Worm (Caenorhabditis elegans) whole organism, L1 larva: Measurements from ENCODE around the gene zipt-7.2.

Experiments used
- ces-1 ChIP-seq: fragments of 150-350 bp; optimal IDR thresholded peaks from 2 replicates; lab custom pipeline; 2014; ENCODE audit warnings: missing biosample characterization, missing genetic modification reagents, missing genetic modification characterization
- dpl-1 ChIP-seq, 3 experiments: fragments of 150-350 bp in 2 of 3; sonication (generic microtip) in 1 of 3; optimal IDR thresholded peaks; 2 replicates each; lab custom pipeline; 2014 to 2017; ENCODE audit warnings: missing biosample characterization in 3 of 3, missing genetic modification characterization in 3 of 3, missing genetic modification reagents in 3 of 3
- efl-1 ChIP-seq, 4 experiments: fragments of 150-350 bp; optimal IDR thresholded peaks in 3 of 4; peaks in 1 of 4; 1 replicate in 1 of 4; 2 replicates in 3 of 4; lab custom pipeline; 2014; ENCODE audit warnings: missing biosample characterization in 2 of 4, missing genetic modification characterization in 2 of 4, missing genetic modification reagents in 2 of 4
- elt-2 ChIP-seq: sonication (generic microtip); optimal IDR thresholded peaks from 2 replicates; lab custom pipeline; 2016; ENCODE audit warnings: missing genetic modification characterization, mild to moderate bottlenecking, inconsistent platforms, missing compliant biosample characterization, missing genetic modification reagents
- fkh-4 ChIP-seq: sonication (generic microtip); optimal IDR thresholded peaks from 2 replicates; lab custom pipeline; 2016; ENCODE audit warnings: missing compliant biosample characterization, missing genetic modification characterization, borderline replicate concordance
- nhr-11 ChIP-seq: fragments of 150-350 bp; optimal IDR thresholded peaks from 2 replicates; lab custom pipeline; 2014; ENCODE audit warnings: missing biosample characterization, missing genetic modification characterization
- nhr-19 ChIP-seq: fragments of 200-800 bp; sonication (Bioruptor generic); conservative IDR thresholded peaks from 2 replicates; pipeline ENCODE4 v1.3.6; 2022; ENCODE audit warnings: missing genetic modification characterization, missing compliant biosample characterization
- pag-3 ChIP-seq: sonication (generic microtip); optimal IDR thresholded peaks from 2 replicates; lab custom pipeline; 2017; ENCODE audit warnings: missing genetic modification characterization, mild to moderate bottlenecking, missing compliant biosample characterization, antibody characterized with exemption, borderline replicate concordance; ENCODE audit not compliant: insufficient read depth
- pqm-1 ChIP-seq: sonication (generic microtip); optimal IDR thresholded peaks from 3 replicates; lab custom pipeline; 2017; ENCODE audit warnings: missing biosample characterization, missing genetic modification characterization
- skn-1 ChIP-seq: fragments of 150-350 bp; optimal IDR thresholded peaks from 2 replicates; lab custom pipeline; 2014; ENCODE audit warnings: missing biosample characterization, missing genetic modification characterization
- snu-23 ChIP-seq: sonication (generic microtip); optimal IDR thresholded peaks from 2 replicates; lab custom pipeline; 2016; ENCODE audit warnings: missing genetic modification characterization, missing compliant biosample characterization
- unc-62 ChIP-seq: fragments of 150-350 bp; optimal IDR thresholded peaks from 2 replicates; lab custom pipeline; 2014; ENCODE audit warnings: missing biosample characterization, missing genetic modification reagents, missing genetic modification characterization
- ztf-4 ChIP-seq: fragments of 150-350 bp; optimal IDR thresholded peaks from 2 replicates; lab custom pipeline; 2014; ENCODE audit warnings: missing biosample characterization, missing genetic modification characterization

DNA sequence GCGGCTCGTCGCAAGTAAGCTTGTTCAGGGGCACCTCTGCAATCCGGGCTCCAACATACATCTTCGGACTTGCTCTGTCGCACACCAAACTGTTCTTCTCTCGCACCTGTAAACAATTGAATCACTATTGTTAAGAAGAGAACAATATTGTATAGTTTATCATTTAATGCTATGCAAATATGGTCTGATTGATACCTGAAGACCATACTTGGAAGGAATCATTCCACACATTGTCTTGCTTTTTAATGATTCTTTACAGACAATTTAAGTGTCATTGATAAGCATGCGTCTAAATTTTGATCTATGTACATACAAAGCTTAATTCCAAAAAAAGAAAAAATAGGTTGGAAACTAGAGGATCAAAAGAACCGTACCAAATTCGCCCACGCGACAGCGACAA lies 39.3 kb upstream of the zipt-7.2 start:
- TF ChIP-seq unc-62 (no peak), pqm-1 (tag; lab: Kevin White, UChicago) (no peak), nhr-19 (no peak), nhr-11 (tag; lab: Kevin White, UChicago) (no peak), dpl-1 (GFP tag; optimal IDR thresholded peaks at IDR 0.05; lab: Kevin White, UChicago) (no peak), ztf-4 (no peak), efl-1 (optimal IDR thresholded peaks at IDR 0.05; lab: Kevin White, UChicago) (no peak), efl-1 (GFP tag; optimal IDR thresholded peaks at IDR 0.05 in 1 of 2; lab: Kevin White, UChicago) (peak in 1 of 2 experiments; percentile 84), ces-1 (GFP tag; lab: Kevin White, UChicago) (no peak), elt-2 (tag; lab: Kevin White, UChicago) (peak; percentile 1), skn-1 (tag; lab: Kevin White, UChicago) (no peak), pag-3 (tag; lab: Kevin White, UChicago) (no peak), fkh-4 (tag; lab: Kevin White, UChicago) (no peak), snu-23 (GFP tag; lab: Kevin White, UChicago) (no peak)
